Fruit fly (Drosophila melanogaster): ENCODE results near the gene SclB.

Gene SclB

dm6 chr2L:16888574-16889376 lies 51.0 kb downstream of the SclB start:
- TF ChIP-seq Hr4 (GFP tag; optimal IDR thresholded peaks at IDR 0.05) (no peak), Hr38 (GFP tag; optimal IDR thresholded peaks at IDR 0.05) (no peak), Hr39 (GFP tag; optimal IDR thresholded peaks at IDR 0.05) (no peak), svp (GFP tag) (peak; percentile 99), Eip78C (GFP tag) (peak; percentile 67), CG11762 (GFP tag; optimal IDR thresholded peaks at IDR 0.05; ENCODE audit: insufficient read depth) (no peak), Lpt (GFP tag; optimal IDR thresholded peaks at IDR 0.05) (no peak), CG8119 (GFP tag; IDR thresholded peaks at IDR 0.05) (no peak), Sox14 (GFP tag; optimal IDR thresholded peaks at IDR 0.05) (peak; percentile 2), fkh (GFP tag; optimal IDR thresholded peaks at IDR 0.05) (no peak), fd59A (GFP tag; optimal IDR thresholded peaks at IDR 0.05) (no peak), Smox (GFP tag; optimal IDR thresholded peaks at IDR 0.05) (no peak), CG4318 (GFP tag; optimal IDR thresholded peaks at IDR 0.05) (no peak), dsx (GFP tag; optimal IDR thresholded peaks at IDR 0.05; ENCODE audit: poor library complexity, severe bottlenecking) (peak; percentile 30), CG9139 (GFP tag; optimal IDR thresholded peaks at IDR 0.05) (no peak), CG15336 (GFP tag; IDR thresholded peaks at IDR 0.05) (no peak), CG10669 (GFP tag; optimal IDR thresholded peaks at IDR 0.05) (no peak), CG1621 (tag; optimal IDR thresholded peaks at IDR 0.05) (no peak), Eip93F (GFP tag; optimal IDR thresholded peaks at IDR 0.05) (no peak), cyc (GFP tag; optimal IDR thresholded peaks at IDR 0.05) (no peak), CG6854 (GFP tag; optimal IDR thresholded peaks at IDR 0.05) (no peak), net (GFP tag; optimal IDR thresholded peaks at IDR 0.05) (no peak), spab (GFP tag; optimal IDR thresholded peaks at IDR 0.05) (no peak), eg (GFP tag; IDR thresholded peaks at IDR 0.05) (no peak), CG6792 (GFP tag; optimal IDR thresholded peaks at IDR 0.05) (no peak), salr (GFP tag; optimal IDR thresholded peaks at IDR 0.05) (no peak), OdsH (GFP tag; optimal IDR thresholded peaks at IDR 0.05) (no peak), acj6 (GFP tag; optimal IDR thresholded peaks at IDR 0.05) (no peak), lz (GFP tag; optimal IDR thresholded peaks at IDR 0.05) (no peak), CG32006 (GFP tag; optimal IDR thresholded peaks at IDR 0.05) (no peak), CG6163 (GFP tag; IDR thresholded peaks at IDR 0.05) (0 out of 3 replicates have a peak, but pooled peaks have one; percentile 44), Blimp-1 (GFP tag; optimal IDR thresholded peaks at IDR 0.05) (no peak), Sox15 (GFP tag; optimal IDR thresholded peaks at IDR 0.05) (no peak), ss (GFP tag; optimal IDR thresholded peaks at IDR 0.05) (peak in 1 of 2 experiments; percentile 42), CG6808 (GFP tag; optimal IDR thresholded peaks at IDR 0.05) (no peak), CG31627 (GFP tag; optimal IDR thresholded peaks at IDR 0.05) (no peak), vri (GFP tag; optimal IDR thresholded peaks at IDR 0.05) (peak; percentile 59), achi (GFP tag; optimal IDR thresholded peaks at IDR 0.05) (no peak)

- TF ChIP-seq Ets96B (tag; optimal IDR thresholded peaks at IDR 0.05) (no peak), cyc (GFP tag; optimal IDR thresholded peaks at IDR 0.05) (no peak), CG11762 (GFP tag; optimal IDR thresholded peaks at IDR 0.05; ENCODE audit: insufficient read depth) (no peak), OdsH (GFP tag; optimal IDR thresholded peaks at IDR 0.05) (no peak), dsx (GFP tag; optimal IDR thresholded peaks at IDR 0.05; ENCODE audit: poor library complexity, severe bottlenecking) (no peak), CG4318 (GFP tag; optimal IDR thresholded peaks at IDR 0.05) (no peak), CG6276 (GFP tag; optimal IDR thresholded peaks at IDR 0.05) (no peak), CG3032 (tag; optimal IDR thresholded peaks at IDR 0.05) (no peak), Hr39 (GFP tag; optimal IDR thresholded peaks at IDR 0.05) (no peak), CG34406 (GFP tag; optimal IDR thresholded peaks at IDR 0.05) (no peak), CG8119 (GFP tag; IDR thresholded peaks at IDR 0.05) (no peak), dac (GFP tag; optimal IDR thresholded peaks at IDR 0.05) (no peak), fd85E (GFP tag; optimal IDR thresholded peaks at IDR 0.05) (no peak), CG6792 (GFP tag; optimal IDR thresholded peaks at IDR 0.05) (no peak)
These were observed 51.8 kb downstream of the SclB start, which contains the start of gene CG42556 for dm6 chr2L:16889608-16890007. CG42556 (plus strand) TSS chr2L:16889908.
